Worm (Caenorhabditis elegans) whole organism, L4 larva: ENCODE data around the gene catp-4.

Experiments
- aly-2 ChIP-seq: sonication (generic microtip); optimal IDR thresholded peaks from 2 replicates; lab custom pipeline; 2018; ENCODE audit warnings: missing biosample characterization, missing genetic modification characterization
- attf-4 ChIP-seq: sonication (generic microtip); optimal IDR thresholded peaks from 3 replicates; lab custom pipeline; 2017; ENCODE audit warnings: missing biosample characterization, missing genetic modification characterization
- ces-1 ChIP-seq: fragments of 150-350 bp; sonication (generic microtip); optimal IDR thresholded peaks from 4 replicates; lab custom pipeline; 2014; ENCODE audit warnings: missing biosample characterization, missing genetic modification reagents, missing genetic modification characterization
- daf-12 ChIP-seq: fragments of 150-350 bp; optimal IDR thresholded peaks from 2 replicates; lab custom pipeline; 2014; ENCODE audit warnings: missing biosample characterization, missing genetic modification reagents, missing genetic modification characterization
- lsy-2 ChIP-seq, 2 experiments: fragments of 150-350 bp in 1 of 2; sonication (generic microtip) in 1 of 2; optimal IDR thresholded peaks; 2 replicates each; lab custom pipeline; 2014 to 2017; ENCODE audit warnings: missing biosample characterization in 2 of 2, missing genetic modification characterization in 2 of 2
- mdl-1 ChIP-seq, 2 experiments: fragments of 150-350 bp in 1 of 2; sonication (generic microtip) in 1 of 2; optimal IDR thresholded peaks; 2 replicates each; lab custom pipeline; 2014 to 2017; ENCODE audit warnings: missing biosample characterization in 2 of 2, missing genetic modification characterization in 2 of 2
- mxl-3 ChIP-seq: fragments of 200-800 bp; sonication (Bioruptor generic); optimal IDR thresholded peaks from 2 replicates; lab custom pipeline; 2018; ENCODE audit warnings: mild to moderate bottlenecking, missing genetic modification characterization, missing compliant biosample characterization
- nhr-11 ChIP-seq: fragments of 150-350 bp; optimal IDR thresholded peaks from 2 replicates; lab custom pipeline; 2014; ENCODE audit warnings: missing biosample characterization, missing genetic modification characterization
- nhr-41 ChIP-seq: fragments of 200-800 bp; sonication (Bioruptor generic); IDR thresholded peaks from 2 replicates; pipeline ENCODE4 v1.3.6; 2022; ENCODE audit warnings: missing genetic modification reagents, missing genetic modification characterization, missing compliant biosample characterization
- snpc-4 ChIP-seq: fragments of 150-350 bp; optimal IDR thresholded peaks from 2 replicates; lab custom pipeline; 2014; ENCODE audit warnings: missing biosample characterization, missing genetic modification characterization
- unc-39 ChIP-seq: sonication (generic microtip); optimal IDR thresholded peaks from 2 replicates; lab custom pipeline; 2017; ENCODE audit warnings: missing biosample characterization, missing genetic modification characterization
- unc-62 ChIP-seq, 3 experiments: fragments of 150-350 bp in 1 of 3; sonication (generic microtip); optimal IDR thresholded peaks in 2 of 3; peaks in 1 of 3; 1 replicate in 1 of 3; 2 replicates in 2 of 3; lab custom pipeline; 2014 to 2017; ENCODE audit warnings: missing biosample characterization in 3 of 3, missing genetic modification characterization in 3 of 3, missing genetic modification reagents in 3 of 3, missing genotype in 1 of 3

DNA sequence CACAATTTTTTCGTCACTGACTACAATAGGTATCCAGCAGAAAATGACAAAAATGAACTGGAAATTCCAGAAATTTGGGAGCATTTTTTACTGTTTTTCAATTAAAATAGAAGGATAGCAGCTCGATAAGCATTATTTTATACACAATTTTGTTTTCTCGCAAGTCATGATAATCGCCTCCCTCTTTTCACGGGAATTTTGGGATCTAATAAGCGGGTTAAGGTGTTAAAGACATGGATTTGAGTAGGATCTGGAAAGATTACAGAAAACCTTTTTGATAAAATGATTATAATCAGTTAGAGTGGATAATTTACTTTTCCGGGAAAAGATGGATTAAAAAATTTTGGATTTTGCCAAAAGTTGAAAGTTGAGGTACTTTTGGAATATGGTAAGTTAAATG, 44.7 kb upstream of the catp-4 start, which contains the start of gene gcy-29:
- TF ChIP-seq attf-4 (tag; lab: Kevin White, UChicago) = no peak
- TF ChIP-seq snpc-4 (tag; lab: Kevin White, UChicago) = no peak
- TF ChIP-seq nhr-11 (tag; lab: Kevin White, UChicago) = no peak
- TF ChIP-seq unc-39 (tag; lab: Kevin White, UChicago) = no peak
- TF ChIP-seq nhr-41 (GFP tag; lab: Robert Waterston, UW) = no peak
- no peak for TF ChIP-seq daf-12
- no peak for TF ChIP-seq unc-62 (GFP tag; optimal IDR thresholded peaks at IDR 0.05 in 1 of 2; lab: Kevin White, UChicago)
- no peak for TF ChIP-seq unc-62 (tag; optimal IDR thresholded peaks at IDR 0.05; lab: Kevin White, UChicago)
- no peak for TF ChIP-seq ces-1 (GFP tag; lab: Kevin White, UChicago)
- no peak for TF ChIP-seq mdl-1 (tag; optimal IDR thresholded peaks at IDR 0.05; lab: Kevin White, UChicago)
- no peak for TF ChIP-seq aly-2
- no peak for TF ChIP-seq lsy-2 (tag; optimal IDR thresholded peaks at IDR 0.05; lab: Kevin White, UChicago)
- TF ChIP-seq mxl-3 (GFP tag; lab: Kevin White, UChicago) = no peak
